1 fruit fly cellular context compared by ENCODE assay signal in the genomic region with DNA sequence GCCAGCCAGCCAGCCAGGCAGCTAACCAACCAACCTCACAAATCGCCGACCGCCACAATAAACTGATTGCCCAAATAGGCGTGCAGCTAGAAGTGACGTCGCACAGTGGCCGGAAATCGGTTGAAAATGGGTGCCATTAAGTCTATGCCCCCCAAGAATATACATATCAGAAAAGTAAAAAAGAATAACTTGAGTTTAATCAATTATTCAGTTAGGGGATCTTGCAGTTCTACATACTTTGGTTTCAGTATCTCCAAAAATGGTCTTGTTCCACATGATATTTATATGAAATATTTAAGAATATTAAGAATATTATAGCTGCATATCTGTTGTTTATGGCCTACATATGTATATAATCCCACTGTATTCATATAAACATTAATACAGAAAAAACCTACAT.
TF ChIP-seq lines count a peak whose summit lies in the region.

No protein-coding gene starts in this region.

TF ChIP-seq in whole organism, embryonic, 481 proteins besides CTCF, POLR2A, EP300 and RAD21 (continued from another document and continues in another):
- TF ChIP-seq Sox100B (GFP tag; optimal IDR thresholded peaks at IDR 0.05; lab: Kevin White, UChicago) = peak; percentile 51
- no peak for TF ChIP-seq CG1024 (GFP tag; IDR thresholded peaks at IDR 0.05; lab: Robert Waterston, UW)
- TF ChIP-seq CG4424 (GFP tag; optimal IDR thresholded peaks at IDR 0.05; lab: Kevin White, UChicago) = no peak
- no peak for TF ChIP-seq wor (GFP tag; IDR thresholded peaks at IDR 0.05; lab: Robert Waterston, UW)
- TF ChIP-seq CG2712 (tag; optimal IDR thresholded peaks at IDR 0.05; lab: Kevin White, UChicago) = peak; percentile 10
- TF ChIP-seq dati (GFP tag; IDR thresholded peaks at IDR 0.05; lab: Robert Waterston, UW) = no peak
- TF ChIP-seq luna (GFP tag; optimal IDR thresholded peaks at IDR 0.05; lab: Kevin White, UChicago) = no peak
- peak; percentile 49 for TF ChIP-seq unpg (GFP tag; optimal IDR thresholded peaks at IDR 0.05; lab: Kevin White, UChicago)
- no peak for TF ChIP-seq CG4617 (GFP tag; optimal IDR thresholded peaks at IDR 0.05; lab: Kevin White, UChicago; ENCODE audit: borderline replicate concordance)
- peak; percentile 60 for TF ChIP-seq slbo (GFP tag; IDR thresholded peaks at IDR 0.05; lab: Robert Waterston, UW)
- no peak for TF ChIP-seq kah (GFP tag; optimal IDR thresholded peaks at IDR 0.05; lab: Kevin White, UChicago)
- no peak for TF ChIP-seq CG8089 (GFP tag; optimal IDR thresholded peaks at IDR 0.05; lab: Kevin White, UChicago)
- TF ChIP-seq Hsf (GFP tag; optimal IDR thresholded peaks at IDR 0.05; lab: Kevin White, UChicago) = no peak
- TF ChIP-seq gro (GFP tag; optimal IDR thresholded peaks at IDR 0.05; lab: Kevin White, UChicago) = no peak
- TF ChIP-seq tup (GFP tag; optimal IDR thresholded peaks at IDR 0.05; lab: Kevin White, UChicago) = no peak
- no peak for TF ChIP-seq pzg (GFP tag; optimal IDR thresholded peaks at IDR 0.05; lab: Kevin White, UChicago)
- no peak for TF ChIP-seq CG18764 (GFP tag; optimal IDR thresholded peaks at IDR 0.05; lab: Kevin White, UChicago)
- peak; percentile 78 for TF ChIP-seq CG15269 (tag; optimal IDR thresholded peaks at IDR 0.05; lab: Kevin White, UChicago)
- peak; percentile 0 for TF ChIP-seq CG3407 (GFP tag; optimal IDR thresholded peaks at IDR 0.05; lab: Kevin White, UChicago)
- TF ChIP-seq Fer2 (tag; optimal IDR thresholded peaks at IDR 0.05; lab: Kevin White, UChicago) = peak; percentile 27
- TF ChIP-seq Meics (GFP tag; optimal IDR thresholded peaks at IDR 0.05; lab: Kevin White, UChicago) = peak; percentile 62
- peak; percentile 30 for TF ChIP-seq odd (GFP tag; optimal IDR thresholded peaks at IDR 0.05; lab: Kevin White, UChicago)
- TF ChIP-seq C15 (GFP tag; IDR thresholded peaks at IDR 0.05; lab: Robert Waterston, UW) = no peak
- TF ChIP-seq Hmx (GFP tag; optimal IDR thresholded peaks at IDR 0.05; lab: Kevin White, UChicago) = no peak
- no peak for TF ChIP-seq chinmo (GFP tag; IDR thresholded peaks at IDR 0.05; lab: Robert Waterston, UW; ENCODE audit: partially characterized antibody)
- no peak for TF ChIP-seq CG15601 (tag; optimal IDR thresholded peaks at IDR 0.05; lab: Kevin White, UChicago)
- no peak for TF ChIP-seq CG5953 (GFP tag; IDR thresholded peaks at IDR 0.05; lab: Robert Waterston, UW)
- no peak for TF ChIP-seq CG32772 (GFP tag; IDR thresholded peaks at IDR 0.05; lab: Robert Waterston, UW)
- TF ChIP-seq Xrp1 (GFP tag; IDR thresholded peaks at IDR 0.05; lab: Robert Waterston, UW) = peak; percentile 48; the same call in 1 of the 2 replicates
- no peak for TF ChIP-seq CG4820 (GFP tag; optimal IDR thresholded peaks at IDR 0.05; lab: Kevin White, UChicago)
- peak; percentile 7 for TF ChIP-seq CG13894 (tag; optimal IDR thresholded peaks at IDR 0.05; lab: Kevin White, UChicago)
- no peak for TF ChIP-seq Optix (GFP tag; IDR thresholded peaks at IDR 0.05; lab: Robert Waterston, UW)
- no peak for TF ChIP-seq CG13287 (GFP tag; IDR thresholded peaks at IDR 0.05; lab: Robert Waterston, UW; ENCODE audit: partially characterized antibody)
- peak; percentile 57 for TF ChIP-seq CG18599 (GFP tag; optimal IDR thresholded peaks at IDR 0.05; lab: Kevin White, UChicago)
- TF ChIP-seq usp (GFP tag; optimal IDR thresholded peaks at IDR 0.05; lab: Kevin White, UChicago) = no peak
- TF ChIP-seq row (GFP tag; IDR thresholded peaks at IDR 0.05; lab: Robert Waterston, UW) = peak; percentile 79
- TF ChIP-seq nmo (GFP tag; optimal IDR thresholded peaks at IDR 0.05; lab: Kevin White, UChicago) = no peak
- no peak for TF ChIP-seq pb (GFP tag; optimal IDR thresholded peaks at IDR 0.05; lab: Kevin White, UChicago)
- TF ChIP-seq CG6175 (GFP tag; IDR thresholded peaks at IDR 0.05; lab: Robert Waterston, UW) = 0 out of 3 replicates have a peak, but pooled peaks have one; percentile 14
- TF ChIP-seq CG8281 (tag; optimal IDR thresholded peaks at IDR 0.05; lab: Kevin White, UChicago) = no peak
- TF ChIP-seq CG30020 (tag; optimal IDR thresholded peaks at IDR 0.05; lab: Kevin White, UChicago) = no peak
- TF ChIP-seq Stat92E (GFP tag; optimal IDR thresholded peaks at IDR 0.05; lab: Kevin White, UChicago) = no peak
- peak; percentile 26; the same call in 1 of the 2 replicates for TF ChIP-seq amos (GFP tag; IDR thresholded peaks at IDR 0.05; lab: Robert Waterston, UW; ENCODE audit: partially characterized antibody)
- no peak for TF ChIP-seq mld (GFP tag; IDR thresholded peaks at IDR 0.05; lab: Robert Waterston, UW; ENCODE audit: partially characterized antibody)
- no peak for TF ChIP-seq CG12236 (GFP tag; optimal IDR thresholded peaks at IDR 0.05; lab: Kevin White, UChicago)
- no peak for TF ChIP-seq CG33557 (GFP tag; optimal IDR thresholded peaks at IDR 0.05; lab: Kevin White, UChicago)
- no peak for TF ChIP-seq Mad (GFP tag; optimal IDR thresholded peaks at IDR 0.05; lab: Kevin White, UChicago)
- TF ChIP-seq CG15514 (GFP tag; optimal IDR thresholded peaks at IDR 0.05; lab: Kevin White, UChicago) = peak; percentile 45
- no peak for TF ChIP-seq scrt (GFP tag; optimal IDR thresholded peaks at IDR 0.05; lab: Kevin White, UChicago)
- TF ChIP-seq CG4854 (GFP tag; optimal IDR thresholded peaks at IDR 0.05; lab: Kevin White, UChicago) = no peak
- TF ChIP-seq pnt (GFP tag; optimal IDR thresholded peaks at IDR 0.05; lab: Kevin White, UChicago) = no peak
- TF ChIP-seq CG10979 (tag; optimal IDR thresholded peaks at IDR 0.05; lab: Kevin White, UChicago) = peak; percentile 18
- TF ChIP-seq CG14667 (GFP tag; IDR thresholded peaks at IDR 0.05; lab: Robert Waterston, UW) = no peak
- no peak for TF ChIP-seq lilli (GFP tag; optimal IDR thresholded peaks at IDR 0.05; lab: Kevin White, UChicago)
- no peak for TF ChIP-seq wdn (GFP tag; IDR thresholded peaks at IDR 0.05; lab: Robert Waterston, UW)
- TF ChIP-seq CG10321 (GFP tag; IDR thresholded peaks at IDR 0.05; lab: Robert Waterston, UW) = no peak
- TF ChIP-seq CG4282 (GFP tag; optimal IDR thresholded peaks at IDR 0.05; lab: Kevin White, UChicago) = peak; percentile 16
- TF ChIP-seq CG7556 (GFP tag; optimal IDR thresholded peaks at IDR 0.05; lab: Kevin White, UChicago) = peak; percentile 53
- TF ChIP-seq CG5180 (GFP tag; optimal IDR thresholded peaks at IDR 0.05; lab: Kevin White, UChicago) = peak; percentile 19
- no peak for TF ChIP-seq CG7745 (tag; optimal IDR thresholded peaks at IDR 0.05; lab: Kevin White, UChicago)
- TF ChIP-seq ci (GFP tag; IDR thresholded peaks at IDR 0.05; lab: Robert Waterston, UW) = no peak
- no peak for TF ChIP-seq Dll (GFP tag; IDR thresholded peaks at IDR 0.05; lab: Robert Waterston, UW; ENCODE audit: partially characterized antibody)
- TF ChIP-seq Doc2 (GFP tag; IDR thresholded peaks at IDR 0.05; lab: Robert Waterston, UW) = no peak
- peak; percentile 44 for TF ChIP-seq CG12391 (tag; optimal IDR thresholded peaks at IDR 0.05; lab: Kevin White, UChicago)
- peak; percentile 27 for TF ChIP-seq CG6813 (GFP tag; optimal IDR thresholded peaks at IDR 0.05; lab: Kevin White, UChicago)
- peak; percentile 44 for TF ChIP-seq Sox102F (GFP tag; optimal IDR thresholded peaks at IDR 0.05; lab: Kevin White, UChicago)
- no peak for TF ChIP-seq CG2202 (tag; optimal IDR thresholded peaks at IDR 0.05; lab: Kevin White, UChicago)
- TF ChIP-seq CG1792 (GFP tag; optimal IDR thresholded peaks at IDR 0.05; lab: Kevin White, UChicago) = no peak
- TF ChIP-seq stc (GFP tag; IDR thresholded peaks at IDR 0.05; lab: Robert Waterston, UW) = no peak
- peak; percentile 0 for TF ChIP-seq nerfin-1 (tag; optimal IDR thresholded peaks at IDR 0.05; lab: Kevin White, UChicago)
- TF ChIP-seq Bgb (GFP tag; IDR thresholded peaks at IDR 0.05; lab: Robert Waterston, UW; ENCODE audit: partially characterized antibody) = no peak
- TF ChIP-seq Hr51 (GFP tag; optimal IDR thresholded peaks at IDR 0.05; lab: Kevin White, UChicago) = peak in 1 of 2 experiments; percentile 69
- no peak for TF ChIP-seq D (optimal IDR thresholded peaks at IDR 0.05; lab: Kevin White, UChicago)
- TF ChIP-seq D (GFP tag; optimal IDR thresholded peaks at IDR 0.05; lab: Kevin White, UChicago) = no peak
- no peak for TF ChIP-seq gsb-n (tag; optimal IDR thresholded peaks at IDR 0.05; lab: Kevin White, UChicago)
- no peak for TF ChIP-seq ap (GFP tag; IDR thresholded peaks at IDR 0.05; lab: Robert Waterston, UW)
- TF ChIP-seq Kr (GFP tag; optimal IDR thresholded peaks at IDR 0.05; lab: Kevin White, UChicago) = no peak
- peak; percentile 47 for TF ChIP-seq sug (tag; optimal IDR thresholded peaks at IDR 0.05; lab: Kevin White, UChicago)
- TF ChIP-seq trh (GFP tag; optimal IDR thresholded peaks at IDR 0.05; lab: Kevin White, UChicago) = no peak
- TF ChIP-seq CG7928 (GFP tag; optimal IDR thresholded peaks at IDR 0.05; lab: Kevin White, UChicago) = no peak
- no peak for TF ChIP-seq Neu2 (GFP tag; optimal IDR thresholded peaks at IDR 0.05; lab: Kevin White, UChicago; ENCODE audit: borderline replicate concordance)
- TF ChIP-seq HLH54F (GFP tag; optimal IDR thresholded peaks at IDR 0.05; lab: Kevin White, UChicago) = no peak
- TF ChIP-seq CG31441 (GFP tag; IDR thresholded peaks at IDR 0.05; lab: Robert Waterston, UW) = 0 out of 2 replicates have a peak, but pooled peaks have one; percentile 33
- TF ChIP-seq so (GFP tag; IDR thresholded peaks at IDR 0.05; lab: Robert Waterston, UW) = no peak
- no peak for TF ChIP-seq ftz-f1 (GFP tag; optimal IDR thresholded peaks at IDR 0.05; lab: Kevin White, UChicago)
- TF ChIP-seq CG17568 (GFP tag; optimal IDR thresholded peaks at IDR 0.05; lab: Kevin White, UChicago) = no peak
- no peak for TF ChIP-seq dan (GFP tag; IDR thresholded peaks at IDR 0.05; lab: Robert Waterston, UW)
- TF ChIP-seq CG10431 (GFP tag; optimal IDR thresholded peaks at IDR 0.05; lab: Kevin White, UChicago) = no peak
- TF ChIP-seq caup (GFP tag; optimal IDR thresholded peaks at IDR 0.05; lab: Kevin White, UChicago; ENCODE audit: severe bottlenecking) = peak; percentile 31
- no peak for TF ChIP-seq CG13123 (GFP tag; optimal IDR thresholded peaks at IDR 0.05; lab: Kevin White, UChicago)
- no peak for TF ChIP-seq emc (GFP tag; optimal IDR thresholded peaks at IDR 0.05; lab: Kevin White, UChicago)
- TF ChIP-seq Sry-δ (GFP tag; optimal IDR thresholded peaks at IDR 0.05; lab: Kevin White, UChicago) = no peak
- TF ChIP-seq CG9609 (GFP tag; optimal IDR thresholded peaks at IDR 0.05; lab: Kevin White, UChicago) = no peak
- no peak for TF ChIP-seq nerfin-2 (GFP tag; IDR thresholded peaks at IDR 0.05; lab: Robert Waterston, UW; ENCODE audit: partially characterized antibody)
- TF ChIP-seq HmgD (GFP tag; optimal IDR thresholded peaks at IDR 0.05; lab: Kevin White, UChicago) = no peak
- TF ChIP-seq CG11247 (GFP tag; IDR thresholded peaks at IDR 0.05; lab: Robert Waterston, UW) = no peak
- TF ChIP-seq chm (GFP tag; IDR thresholded peaks at IDR 0.05; lab: Robert Waterston, UW) = 0 out of 2 replicates have a peak, but pooled peaks have one; percentile 15
- TF ChIP-seq Aef1 (GFP tag; IDR thresholded peaks at IDR 0.05; lab: Robert Waterston, UW) = peak; percentile 39; the same call in 1 of the 3 replicates
- no peak for TF ChIP-seq Gsc (GFP tag; IDR thresholded peaks at IDR 0.05; lab: Robert Waterston, UW)
- TF ChIP-seq Ets65A (GFP tag; lab: Kevin White, UChicago) = no peak
- TF ChIP-seq pita (GFP tag; optimal IDR thresholded peaks at IDR 0.05; lab: Kevin White, UChicago) = no peak
- TF ChIP-seq MBD-R2 (GFP tag; IDR thresholded peaks at IDR 0.05; lab: Robert Waterston, UW) = peak; percentile 23; the same call in 1 of the 2 replicates
- TF ChIP-seq Usf (GFP tag; optimal IDR thresholded peaks at IDR 0.05; lab: Kevin White, UChicago) = no peak
- TF ChIP-seq kni (GFP tag; optimal IDR thresholded peaks at IDR 0.05; lab: Kevin White, UChicago) = no peak
- TF ChIP-seq CG9797 (GFP tag; optimal IDR thresholded peaks at IDR 0.05; lab: Kevin White, UChicago) = no peak
- peak; percentile 51 for TF ChIP-seq CG17385 (GFP tag; optimal IDR thresholded peaks at IDR 0.05; lab: Kevin White, UChicago)
- no peak for TF ChIP-seq disco-r (GFP tag; optimal IDR thresholded peaks at IDR 0.05; lab: Kevin White, UChicago)
- TF ChIP-seq seq (GFP tag; IDR thresholded peaks at IDR 0.05; lab: Robert Waterston, UW) = 0 out of 2 replicates have a peak, but pooled peaks have one; percentile 14
- peak; percentile 54 for TF ChIP-seq CG9817 (tag; optimal IDR thresholded peaks at IDR 0.05; lab: Kevin White, UChicago)
- no peak for TF ChIP-seq pan (optimal IDR thresholded peaks at IDR 0.05; lab: Kevin White, UChicago)
- no peak for TF ChIP-seq pan (GFP tag; optimal IDR thresholded peaks at IDR 0.05 in 1 of 2, IDR thresholded peaks at IDR 0.05 in 1 of 2)
- TF ChIP-seq Ptx1 (GFP tag; IDR thresholded peaks at IDR 0.05; lab: Robert Waterston, UW) = no peak
- TF ChIP-seq Hand (GFP tag; optimal IDR thresholded peaks at IDR 0.05; lab: Kevin White, UChicago) = no peak
- no peak for TF ChIP-seq kay (GFP tag; optimal IDR thresholded peaks at IDR 0.05; lab: Kevin White, UChicago)
- TF ChIP-seq ro (GFP tag; IDR thresholded peaks at IDR 0.05; lab: Robert Waterston, UW) = no peak
- TF ChIP-seq NFAT (GFP tag; IDR thresholded peaks at IDR 0.05; lab: Robert Waterston, UW) = no peak
- TF ChIP-seq CG7357 (GFP tag; IDR thresholded peaks at IDR 0.05; lab: Robert Waterston, UW) = no peak
- no peak for TF ChIP-seq CG14965 (GFP tag; optimal IDR thresholded peaks at IDR 0.05; lab: Kevin White, UChicago; ENCODE audit: borderline replicate concordance)
- TF ChIP-seq CG7987 (GFP tag; optimal IDR thresholded peaks at IDR 0.05; lab: Kevin White, UChicago) = no peak
- no peak for TF ChIP-seq TFAM (GFP tag; optimal IDR thresholded peaks at IDR 0.05; lab: Kevin White, UChicago)
- no peak for TF ChIP-seq CG12071 (GFP tag; optimal IDR thresholded peaks at IDR 0.05; lab: Kevin White, UChicago)
- no peak for TF ChIP-seq CG12769 (tag; optimal IDR thresholded peaks at IDR 0.05; lab: Kevin White, UChicago)
- TF ChIP-seq zen (tag; optimal IDR thresholded peaks at IDR 0.05; lab: Kevin White, UChicago) = no peak
- TF ChIP-seq CG10565 (GFP tag; optimal IDR thresholded peaks at IDR 0.05; lab: Kevin White, UChicago) = no peak
- TF ChIP-seq CG34224 (GFP tag; IDR thresholded peaks at IDR 0.05; lab: Robert Waterston, UW; ENCODE audit: partially characterized antibody) = peak; percentile 30; the same call in 1 of the 3 replicates
- no peak for TF ChIP-seq CG11504 (tag; optimal IDR thresholded peaks at IDR 0.05; lab: Kevin White, UChicago)
- TF ChIP-seq CG6765 (GFP tag; optimal IDR thresholded peaks at IDR 0.05; lab: Kevin White, UChicago) = no peak
- peak; percentile 68 for TF ChIP-seq CG3281 (GFP tag; optimal IDR thresholded peaks at IDR 0.05; lab: Kevin White, UChicago)
- TF ChIP-seq Med (GFP tag; lab: Kevin White, UChicago) = peak; percentile 73
- TF ChIP-seq CG6272 (GFP tag; IDR thresholded peaks at IDR 0.05; lab: Robert Waterston, UW) = no peak
